Fruit fly (Drosophila melanogaster) whole organism, pupa: Measurements from ENCODE around the gene IPIP.
A peak's percentile ranks its signal among the peaks of the same experiment; 100 is the strongest.

Experiments used
- CG10348 ChIP-seq: fragments of 200-800 bp; sonication (Bioruptor generic); IDR thresholded peaks from 2 replicates; pipeline ENCODE4 v1.3.6; 2022; ENCODE audit warnings: missing biosample characterization, missing genetic modification characterization
- CG12605 ChIP-seq: fragments of 200-800 bp; sonication (Bioruptor generic); IDR thresholded peaks from 2 replicates; pipeline ENCODE4 v1.3.6; 2022; ENCODE audit warnings: missing biosample characterization, missing genetic modification characterization
- CG13204 ChIP-seq: fragments of 200-800 bp; sonication (Bioruptor generic); optimal IDR thresholded peaks from 2 replicates; lab custom pipeline; 2018; ENCODE audit warnings: missing biosample characterization, mild to moderate bottlenecking, missing genetic modification characterization, moderate library complexity
- CG14655 ChIP-seq: fragments of 200-800 bp; sonication (Bioruptor generic); optimal IDR thresholded peaks from 3 replicates; lab custom pipeline; 2017; ENCODE audit warnings: mild to moderate bottlenecking, missing biosample characterization, missing genetic modification reagents, missing genetic modification characterization
- CG15710 ChIP-seq: fragments of 200-800 bp; sonication (Bioruptor generic); optimal IDR thresholded peaks from 2 replicates; lab custom pipeline; 2018; ENCODE audit warnings: missing biosample characterization, mild to moderate bottlenecking, missing genetic modification characterization, moderate library complexity
- CG17806 ChIP-seq: fragments of 200-800 bp; sonication (Bioruptor generic); optimal IDR thresholded peaks from 2 replicates; lab custom pipeline; 2018; ENCODE audit warnings: missing biosample characterization, mild to moderate bottlenecking, missing genetic modification characterization, moderate library complexity
- CG32121 ChIP-seq: fragments of 200-800 bp; sonication (Bioruptor generic); IDR thresholded peaks from 2 replicates; pipeline ENCODE4 v1.3.6; 2022; ENCODE audit warnings: missing biosample characterization, missing genetic modification characterization
- CG34367 ChIP-seq: fragments of 200-800 bp; sonication (Bioruptor generic); optimal IDR thresholded peaks from 2 replicates; lab custom pipeline; 2018; ENCODE audit warnings: missing biosample characterization, mild to moderate bottlenecking, missing genetic modification characterization
- CG4496 ChIP-seq: fragments of 200-800 bp; sonication (Bioruptor generic); IDR thresholded peaks from 3 replicates; pipeline ENCODE4 v1.3.6; 2022; ENCODE audit warnings: missing biosample characterization, missing genetic modification characterization
- CG8159 ChIP-seq: fragments of 200-800 bp; sonication (Bioruptor generic); optimal IDR thresholded peaks from 3 replicates; lab custom pipeline; 2018; ENCODE audit warnings: missing biosample characterization, mild to moderate bottlenecking, missing genetic modification characterization, moderate library complexity
- CG8301 ChIP-seq: fragments of 200-800 bp; sonication (Bioruptor generic); optimal IDR thresholded peaks from 2 replicates; lab custom pipeline; 2018; ENCODE audit warnings: missing biosample characterization, mild to moderate bottlenecking, missing genetic modification characterization
- CG9948 ChIP-seq: fragments of 200-800 bp; sonication (Bioruptor generic); optimal IDR thresholded peaks from 2 replicates; lab custom pipeline; 2018; ENCODE audit warnings: missing biosample characterization, mild to moderate bottlenecking, missing genetic modification characterization, moderate library complexity
- D1 ChIP-seq: fragments of 200-800 bp; sonication (Bioruptor generic); optimal IDR thresholded peaks from 2 replicates; lab custom pipeline; 2018; ENCODE audit warnings: missing biosample characterization, mild to moderate bottlenecking, missing genetic modification characterization, moderate library complexity
- EcR ChIP-seq: fragments of 200-800 bp; sonication (Bioruptor generic); optimal IDR thresholded peaks from 3 replicates; lab custom pipeline; 2019; ENCODE audit warnings: missing biosample characterization, missing genetic modification characterization, mild to moderate bottlenecking, moderate library complexity, missing genetic modification reagents
- Ets98B ChIP-seq: fragments of 200-800 bp; sonication (Bioruptor generic); IDR thresholded peaks from 2 replicates; pipeline ENCODE4 v1.3.6; 2022; ENCODE audit warnings: missing biosample characterization, missing genetic modification characterization
- Pif1A ChIP-seq: fragments of 200-800 bp; sonication (Bioruptor generic); optimal IDR thresholded peaks from 3 replicates; lab custom pipeline; 2016; ENCODE audit warnings: missing biosample characterization, missing genetic modification characterization
- Pif1B ChIP-seq: fragments of 200-800 bp; sonication (Bioruptor generic); optimal IDR thresholded peaks from 3 replicates; lab custom pipeline; 2016; ENCODE audit warnings: missing biosample characterization, missing genetic modification characterization
- Snoo ChIP-seq: fragments of 200-800 bp; sonication (Bioruptor generic); optimal IDR thresholded peaks from 3 replicates; lab custom pipeline; 2017; ENCODE audit warnings: missing biosample characterization, mild to moderate bottlenecking, missing genetic modification characterization, inconsistent platforms
- fd96Ca ChIP-seq: fragments of 200-800 bp; sonication (Bioruptor generic); IDR thresholded peaks from 3 replicates; pipeline ENCODE4 v1.3.6; 2022; ENCODE audit warnings: missing biosample characterization, missing genetic modification characterization
- gl ChIP-seq: fragments of 200-800 bp; sonication (Bioruptor generic); optimal IDR thresholded peaks from 2 replicates; lab custom pipeline; 2018; ENCODE audit warnings: missing biosample characterization, mild to moderate bottlenecking, missing genetic modification characterization
- rn ChIP-seq: fragments of 200-800 bp; sonication (Bioruptor generic); IDR thresholded peaks from 2 replicates; pipeline ENCODE4 v1.3.6; 2022; ENCODE audit warnings: missing biosample characterization, missing genetic modification characterization

Gene IPIP

DNA sequence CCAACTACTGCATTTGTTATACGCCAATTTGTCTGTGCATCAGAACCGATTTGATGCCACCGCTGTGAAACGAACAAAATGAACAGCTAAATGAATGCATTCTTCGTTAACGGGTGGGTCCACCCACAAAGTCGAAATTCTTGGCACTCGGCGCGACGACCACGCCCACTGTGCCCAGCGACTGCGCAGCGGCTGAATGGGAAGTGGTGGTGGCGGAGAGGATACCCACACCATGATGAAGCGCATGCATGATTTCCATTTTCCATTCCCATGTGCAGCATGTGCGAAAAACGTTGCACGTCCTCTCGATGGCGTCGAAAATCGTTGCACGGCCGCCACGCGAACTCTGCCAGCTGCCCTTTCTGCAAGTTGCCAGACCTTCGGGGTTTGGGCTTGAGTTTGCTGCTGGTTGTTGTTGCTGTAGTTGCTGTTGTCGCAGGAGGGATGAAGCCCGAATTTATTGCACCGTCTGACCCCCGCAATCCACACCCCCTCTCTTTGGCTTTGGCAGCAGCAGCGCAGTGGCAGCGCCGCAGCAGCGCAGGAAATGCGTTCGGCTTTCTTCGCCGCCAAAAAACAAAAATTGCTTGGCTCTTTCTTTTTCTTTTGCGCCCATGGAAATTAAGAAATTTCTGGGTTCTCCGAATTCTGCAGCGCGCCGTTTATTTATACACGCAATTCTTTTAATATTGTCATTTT is 33.5 kb downstream of the IPIP start:
- TF ChIP-seq EcR (peak; percentile 60), CG17806 (tag; lab: Kevin White, UChicago) (no peak), CG32121 (no peak), CG4496 (GFP tag; lab: Robert Waterston, UW) (peak; percentile 42; the same call in 1 of the 3 replicates), CG12605 (no peak), CG8301 (tag; lab: Kevin White, UChicago) (no peak), gl (tag; lab: Kevin White, UChicago) (no peak), CG9948 (no peak), fd96Ca (no peak), CG14655 (GFP tag; lab: Kevin White, UChicago) (no peak), CG15710 (tag; lab: Kevin White, UChicago) (no peak), Pif1A (GFP tag; lab: Kevin White, UChicago) (no peak), CG34367 (no peak), Snoo (tag; lab: Kevin White, UChicago) (peak; percentile 30), CG10348 (GFP tag; lab: Robert Waterston, UW) (no peak), CG8159 (tag; lab: Kevin White, UChicago) (no peak), D1 (tag; lab: Kevin White, UChicago) (no peak), Pif1B (GFP tag; lab: Kevin White, UChicago) (no peak), rn (GFP tag; lab: Robert Waterston, UW) (no peak), CG13204 (no peak)
- TF ChIP-seq, all 21 proteins: peak for 3

DNA sequence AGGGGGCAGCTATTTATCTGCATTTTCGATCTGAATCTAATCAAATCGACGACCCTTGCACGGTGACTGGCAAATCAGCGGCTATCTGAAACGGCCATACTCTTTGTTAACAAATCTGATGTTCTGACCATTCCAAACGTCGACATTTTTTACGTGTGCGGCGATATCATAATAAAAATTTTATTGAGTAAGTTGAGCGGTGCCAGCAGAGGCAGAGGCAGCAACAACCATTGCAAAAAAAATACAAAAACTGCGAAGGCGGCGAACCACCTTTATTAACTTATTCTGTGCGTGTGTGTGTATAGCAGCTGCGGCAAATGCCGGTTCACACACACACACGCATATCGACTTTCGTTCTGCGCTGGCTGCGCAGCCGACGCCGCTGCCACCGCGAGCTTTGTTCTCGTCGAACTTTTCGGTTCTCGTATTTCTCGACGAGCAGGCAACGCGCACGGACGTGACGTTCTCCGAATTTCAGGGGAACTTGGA is 34.4 kb downstream of the IPIP start, which contains the start of gene Kr-h1:
TSS of gene Kr-h1 (plus strand) at position 447 of the 489 bp plus-strand sequence.
- no peak for TF ChIP-seq Pif1A (GFP tag; lab: Kevin White, UChicago)
- TF ChIP-seq gl (tag; lab: Kevin White, UChicago): no peak
- no peak for TF ChIP-seq CG4496 (GFP tag; lab: Robert Waterston, UW)
- no peak for TF ChIP-seq Snoo (tag; lab: Kevin White, UChicago)
- TF ChIP-seq CG15710 (tag; lab: Kevin White, UChicago): no peak
- no peak for TF ChIP-seq D1 (tag; lab: Kevin White, UChicago)

DNA sequence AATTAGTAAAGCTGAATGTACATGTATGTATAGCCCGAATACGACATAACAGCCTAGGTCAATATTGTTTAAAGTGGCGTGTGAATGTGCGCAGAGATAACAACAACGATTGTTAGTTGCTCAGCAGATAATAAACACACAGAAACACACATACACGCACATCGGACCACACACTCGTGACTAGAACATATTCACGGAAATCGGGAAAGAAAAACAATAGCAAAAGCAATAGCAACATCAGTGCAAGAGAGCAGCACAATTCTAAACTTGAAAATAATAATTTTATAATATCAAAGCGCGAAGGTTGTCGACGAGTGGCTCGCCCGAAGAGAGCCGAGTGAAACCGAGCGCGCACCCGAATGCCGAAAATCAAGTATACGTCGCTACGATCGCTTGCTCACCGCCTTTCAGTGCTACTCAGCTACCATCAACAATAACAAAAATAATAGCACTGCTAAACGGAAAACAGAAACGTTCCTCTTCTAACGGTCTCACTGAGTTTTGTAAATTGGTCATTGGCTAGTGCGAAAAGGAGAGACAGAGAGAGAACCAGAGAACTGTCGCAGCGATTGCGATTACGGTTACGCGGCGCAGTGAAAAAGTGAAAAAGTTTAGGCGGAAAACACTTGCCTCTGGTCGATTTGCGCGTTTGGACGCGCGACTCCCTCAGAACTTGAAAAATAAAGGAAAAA is 35.3 kb downstream of the IPIP start:
- TF ChIP-seq CG10348 (GFP tag; lab: Robert Waterston, UW) (no peak), Snoo (tag; lab: Kevin White, UChicago) (no peak), CG8301 (tag; lab: Kevin White, UChicago) (no peak), CG13204 (no peak), rn (GFP tag; lab: Robert Waterston, UW) (no peak), CG4496 (GFP tag; lab: Robert Waterston, UW) (no peak), Ets98B (GFP tag; lab: Robert Waterston, UW) (no peak; the same call in 1 of the 2 replicates), CG17806 (tag; lab: Kevin White, UChicago) (no peak), EcR (no peak), D1 (tag; lab: Kevin White, UChicago) (no peak), CG34367 (no peak)

DNA sequence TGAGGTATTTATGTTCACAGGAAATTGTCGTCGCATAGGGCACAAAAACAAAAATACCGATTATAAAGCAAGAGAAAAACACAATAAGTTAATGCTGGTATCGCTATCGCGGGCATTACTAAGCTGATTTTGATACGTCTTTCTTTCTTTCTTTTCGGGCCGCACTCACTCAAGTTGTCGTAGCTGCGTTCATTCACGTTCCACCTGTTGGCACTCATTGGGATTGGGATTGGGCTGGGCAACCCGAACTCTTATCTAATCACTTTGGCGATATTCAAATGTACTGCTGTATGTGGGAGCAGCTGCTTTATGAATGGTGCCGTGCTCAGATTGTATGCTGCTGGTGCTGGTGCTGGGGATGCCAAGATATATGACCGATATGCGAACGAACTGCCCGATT is 36.9 kb downstream of the IPIP start:
- no peak for TF ChIP-seq fd96Ca
- TF ChIP-seq CG34367: no peak
- TF ChIP-seq Snoo (tag; lab: Kevin White, UChicago): no peak
- no peak for TF ChIP-seq CG15710 (tag; lab: Kevin White, UChicago)
- TF ChIP-seq gl (tag; lab: Kevin White, UChicago): no peak
- no peak for TF ChIP-seq Pif1B (GFP tag; lab: Kevin White, UChicago)
- no peak for TF ChIP-seq CG8301 (tag; lab: Kevin White, UChicago)
- TF ChIP-seq rn (GFP tag; lab: Robert Waterston, UW): no peak
- no peak for TF ChIP-seq CG14655 (GFP tag; lab: Kevin White, UChicago)
- no peak for TF ChIP-seq CG12605

DNA sequence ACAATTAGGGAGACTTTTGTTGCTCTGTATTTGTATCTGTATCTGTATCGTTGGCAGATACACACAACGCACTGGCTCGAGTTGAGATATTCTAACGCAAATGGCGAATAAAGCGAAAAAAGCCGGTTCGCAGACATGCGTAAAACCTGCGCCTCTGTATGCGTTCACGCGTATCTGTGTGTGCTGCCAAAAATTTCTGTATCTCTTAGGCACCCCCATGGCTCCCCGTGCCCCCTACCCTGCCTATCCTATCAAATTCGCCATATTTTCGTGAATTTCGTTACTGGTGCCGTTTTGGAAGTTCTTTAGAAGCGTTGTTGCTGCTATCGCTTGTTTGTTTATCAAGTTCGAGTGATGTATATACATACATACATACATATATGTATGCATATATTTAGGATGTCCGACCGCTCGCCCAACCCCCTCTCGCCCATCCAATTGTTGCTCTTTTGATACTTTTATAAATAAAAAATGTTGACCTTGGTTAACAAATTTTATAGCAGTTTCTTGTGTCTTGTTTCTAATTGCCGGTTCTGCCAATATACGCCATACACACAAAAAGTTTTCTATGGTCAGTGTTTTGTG is 38.0 kb downstream of the IPIP start:
- TF ChIP-seq EcR (no peak), Ets98B (GFP tag; lab: Robert Waterston, UW) (no peak), CG13204 (no peak), CG8159 (tag; lab: Kevin White, UChicago) (no peak), CG10348 (GFP tag; lab: Robert Waterston, UW) (no peak), Pif1A (GFP tag; lab: Kevin White, UChicago) (no peak), CG9948 (no peak), CG12605 (no peak), D1 (tag; lab: Kevin White, UChicago) (no peak), fd96Ca (no peak)

DNA sequence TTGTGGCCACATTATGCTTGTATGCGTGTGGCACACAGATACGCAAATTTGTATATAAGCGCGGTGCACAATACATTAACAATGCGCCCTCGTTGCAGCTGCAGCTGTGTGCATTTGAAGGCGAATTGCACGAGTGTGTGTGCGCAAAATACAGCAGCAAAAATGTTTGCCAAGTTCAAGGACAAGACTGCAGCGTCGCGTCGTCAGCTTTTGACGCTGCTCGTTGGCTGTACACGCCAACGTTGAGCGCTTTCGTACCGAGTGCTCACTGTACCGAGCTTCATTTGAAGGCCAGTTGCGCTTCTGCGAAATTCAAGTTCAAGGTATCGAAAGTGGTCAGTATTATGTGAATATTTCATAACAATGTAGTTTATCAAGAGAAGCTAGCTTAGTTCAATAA is 39.0 kb downstream of the IPIP start:
- TF ChIP-seq gl (tag; lab: Kevin White, UChicago) (no peak), CG10348 (GFP tag; lab: Robert Waterston, UW) (no peak), fd96Ca (no peak), CG34367 (no peak), CG9948 (no peak), CG8301 (tag; lab: Kevin White, UChicago) (no peak), CG15710 (tag; lab: Kevin White, UChicago) (no peak), EcR (no peak), Pif1A (GFP tag; lab: Kevin White, UChicago) (no peak), Snoo (tag; lab: Kevin White, UChicago) (no peak), D1 (tag; lab: Kevin White, UChicago) (no peak), Ets98B (GFP tag; lab: Robert Waterston, UW) (no peak), CG14655 (GFP tag; lab: Kevin White, UChicago) (no peak)
